Worm (Caenorhabditis elegans): Measurements from ENCODE around the gene gst-18.

- TF ChIP-seq ces-1 (GFP tag; optimal IDR thresholded peaks at IDR 0.05) (no peak), pha-4 (tag; optimal IDR thresholded peaks at IDR 0.05) (no peak), unc-39 (tag; optimal IDR thresholded peaks at IDR 0.05) (no peak), nhr-12 (tag; optimal IDR thresholded peaks at IDR 0.05) (no peak), elt-1 (tag; optimal IDR thresholded peaks at IDR 0.05; ENCODE audit: borderline replicate concordance, insufficient read depth) (no peak)
These were observed 7.3 kb upstream of the gst-18 start, which contains the start of gene phdh-1 for ce11 chrII:13637941-13638489.
